Worm (Caenorhabditis elegans): Measurements from ENCODE around the gene F38B6.8.

Gene F38B6.8

DNA sequence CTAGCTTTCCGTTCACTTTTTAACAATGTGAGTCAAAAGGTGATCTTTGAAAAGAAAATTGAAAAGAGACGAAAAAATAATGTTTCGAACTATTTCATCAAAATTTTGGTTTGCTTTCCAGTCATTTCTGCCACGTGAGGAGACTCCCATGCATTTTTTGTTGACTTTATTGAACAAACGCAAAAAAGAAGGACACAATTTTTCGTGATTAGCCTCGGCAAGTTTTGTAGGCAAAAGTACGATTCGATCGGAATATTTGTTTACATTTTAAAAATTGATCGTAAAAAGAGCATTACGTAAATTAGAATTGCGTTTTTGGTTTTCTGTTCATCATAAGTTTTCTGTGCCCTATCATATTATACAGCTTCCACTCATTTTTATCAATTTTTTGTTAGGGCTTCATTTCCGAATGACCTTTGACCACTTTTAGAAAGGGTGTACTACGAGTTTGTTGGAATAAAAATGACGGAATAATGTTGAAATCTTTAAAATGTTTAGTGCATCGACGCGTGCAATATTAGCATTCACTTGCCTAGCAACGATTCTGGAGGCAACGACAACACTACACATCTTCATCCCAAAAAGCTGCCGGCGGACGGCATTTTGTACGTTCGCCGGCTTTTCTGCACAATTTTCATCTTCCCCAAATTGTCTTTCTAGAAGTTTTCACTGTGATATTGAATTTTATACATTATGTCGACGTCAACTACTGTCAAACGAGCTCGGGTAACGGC lies 37.4 kb downstream of the F38B6.8 start, which contains the start of gene C56E10.3:
TSS of gene C56E10.3 (plus strand) at position 684 of the 734 bp plus-strand sequence.
- TF ChIP-seq blmp-1 (tag; optimal IDR thresholded peaks at IDR 0.05) (no peak), sup-37 (GFP tag; optimal IDR thresholded peaks at IDR 0.05) (no peak), elt-2 (tag; optimal IDR thresholded peaks at IDR 0.05) (peak; percentile 65), ztf-11 (tag; optimal IDR thresholded peaks at IDR 0.05) (no peak), C04F5.9 (tag; optimal IDR thresholded peaks at IDR 0.05) (no peak), Y116A8C.19 (tag; optimal IDR thresholded peaks at IDR 0.05; ENCODE audit: borderline replicate concordance) (no peak), ama-1 (optimal IDR thresholded peaks at IDR 0.05) (no peak), fos-1 (tag; optimal IDR thresholded peaks at IDR 0.05) (no peak), lin-39 (tag; optimal IDR thresholded peaks at IDR 0.05) (no peak), xbp-1 (tag; optimal IDR thresholded peaks at IDR 0.05) (no peak), unc-130 (tag; optimal IDR thresholded peaks at IDR 0.05) (no peak), elt-3 (tag; optimal IDR thresholded peaks at IDR 0.05) (no peak), vab-15 (tag; optimal IDR thresholded peaks at IDR 0.05) (no peak), pax-3 (tag; optimal IDR thresholded peaks at IDR 0.05) (no peak), lin-35 (GFP tag; optimal IDR thresholded peaks at IDR 0.05) (peak in 1 of 2 experiments; percentile 44), fkh-10 (GFP tag; optimal IDR thresholded peaks at IDR 0.05) (no peak), tbx-2 (tag; optimal IDR thresholded peaks at IDR 0.05) (peak; percentile 32), isw-1 (GFP tag; IDR thresholded peaks at IDR 0.05) (no peak), zip-4 (GFP tag; optimal IDR thresholded peaks at IDR 0.05) (no peak), egl-27 (tag; optimal IDR thresholded peaks at IDR 0.05) (no peak), dpl-1 (GFP tag; optimal IDR thresholded peaks at IDR 0.05) (no peak), nhr-28 (tag; optimal IDR thresholded peaks at IDR 0.05) (no peak), efl-3 (GFP tag; optimal IDR thresholded peaks at IDR 0.05) (no peak), ceh-63 (GFP tag; optimal IDR thresholded peaks at IDR 0.05) (no peak), nhr-85 (tag) (peak; percentile 32), nhr-77 (tag; optimal IDR thresholded peaks at IDR 0.05) (no peak), alr-1 (tag; optimal IDR thresholded peaks at IDR 0.05; ENCODE audit: borderline replicate concordance) (no peak), ceh-82 (tag; optimal IDR thresholded peaks at IDR 0.05) (no peak), mdl-1 (tag; optimal IDR thresholded peaks at IDR 0.05) (peak in 1 of 2 experiments; percentile 44), lin-14 (GFP tag; optimal IDR thresholded peaks at IDR 0.05) (peak; percentile 39), snpc-4 (tag; optimal IDR thresholded peaks at IDR 0.05) (no peak), aly-2 (tag; optimal IDR thresholded peaks at IDR 0.05) (no peak), unc-98 (GFP tag; IDR thresholded peaks at IDR 0.05) (no peak), skn-1 (tag; optimal IDR thresholded peaks at IDR 0.05) (peak; percentile 30), jun-1 (tag; optimal IDR thresholded peaks at IDR 0.05) (no peak), mep-1 (tag; optimal IDR thresholded peaks at IDR 0.05) (no peak), ztf-4 (tag; optimal IDR thresholded peaks at IDR 0.05) (no peak), rnt-1 (tag; optimal IDR thresholded peaks at IDR 0.05) (no peak), sox-4 (tag; optimal IDR thresholded peaks at IDR 0.05) (no peak), egl-13 (tag; optimal IDR thresholded peaks at IDR 0.05) (no peak), efl-1 (optimal IDR thresholded peaks at IDR 0.05) (no peak), efl-1 (GFP tag; optimal IDR thresholded peaks at IDR 0.05 in 1 of 2) (no peak), hlh-4 (tag; optimal IDR thresholded peaks at IDR 0.05) (no peak), ceh-8 (GFP tag; optimal IDR thresholded peaks at IDR 0.05) (no peak), lin-13 (GFP tag; optimal IDR thresholded peaks at IDR 0.05) (no peak), unc-30 (tag; optimal IDR thresholded peaks at IDR 0.05) (no peak), F16B12.6 (tag; optimal IDR thresholded peaks at IDR 0.05) (no peak), unc-62 (GFP tag; optimal IDR thresholded peaks at IDR 0.05) (no peak), sptf-1 (tag; optimal IDR thresholded peaks at IDR 0.05) (no peak), mef-2 (tag; optimal IDR thresholded peaks at IDR 0.05) (no peak), nhr-19 (GFP tag; conservative IDR thresholded peaks at IDR 0.05) (0 out of 2 replicates have a peak, but pooled peaks have one; percentile 5), tlp-1 (tag; optimal IDR thresholded peaks at IDR 0.05) (no peak), pqm-1 (tag; optimal IDR thresholded peaks at IDR 0.05) (no peak)
